Worm (Caenorhabditis elegans) whole organism, dauer: ENCODE data around the gene Y32G9A.2.

Source experiments
- unc-62 ChIP-seq: sonication (generic microtip); optimal IDR thresholded peaks from 2 replicates; lab custom pipeline; 2017; ENCODE audit warnings: missing biosample characterization, missing genetic modification reagents, missing genetic modification characterization

The Y32G9A.2 gene

ce11 chrV:1920105-1920504, 1.8 kb downstream of the Y32G9A.2 start, which contains the start of gene Y32G9A.12:
TSS of gene Y32G9A.12 (minus strand) at chrV:1920205.
- no peak for TF ChIP-seq unc-62

DNA sequence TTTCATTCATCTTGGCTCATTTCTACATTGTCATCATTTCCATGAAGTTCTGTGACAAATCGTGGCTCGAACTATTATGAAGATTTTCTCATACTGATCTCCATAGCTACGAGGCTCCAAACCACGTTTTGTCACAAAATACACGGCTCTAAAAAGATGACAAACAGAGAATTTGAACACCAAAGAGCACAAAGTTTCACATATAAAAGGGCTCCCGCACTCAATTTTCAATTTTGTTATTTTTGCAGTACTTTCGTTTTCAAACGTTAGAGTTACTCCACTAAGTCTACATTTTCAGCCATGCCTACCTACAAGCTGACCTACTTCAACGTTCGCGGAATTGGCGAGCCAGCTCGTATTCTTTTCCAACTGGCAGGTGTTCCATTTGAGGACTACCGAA, 3.0 kb downstream of the Y32G9A.2 start, which contains the start of gene gst-37:
Gene gst-37 (plus strand): TSS at position 301 of the 400 bp plus-strand sequence.
- TF ChIP-seq unc-62, result no peak

ce11 chrV:1925487-1925886, 7.2 kb downstream of the Y32G9A.2 start, which contains the start of gene T06A1.1:
TSS of gene T06A1.1 (minus strand) at chrV:1925587.
- TF ChIP-seq unc-62, result no peak

DNA sequence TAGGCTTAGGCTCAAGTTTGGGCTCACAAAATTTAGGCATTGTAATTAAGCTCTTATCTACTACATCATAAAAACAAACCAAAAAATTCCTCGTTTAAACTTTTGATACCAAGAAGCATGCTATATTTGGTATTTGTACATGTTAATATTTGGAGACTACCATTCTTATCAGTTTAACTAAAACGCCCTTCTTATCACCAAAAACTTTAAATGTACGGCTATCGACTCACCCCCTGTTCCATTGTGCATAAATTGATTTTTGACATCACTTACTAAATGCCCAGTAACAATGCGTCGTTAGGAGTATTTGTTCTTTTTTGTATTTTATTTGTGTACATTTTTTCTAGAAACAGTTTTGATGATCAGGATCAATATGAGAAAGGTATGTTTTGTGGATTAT, 8.7 kb downstream of the Y32G9A.2 start, which contains the start of gene T06A1.5:
Gene T06A1.5 (plus strand): TSS at position 209 of the 400 bp plus-strand sequence.
- TF ChIP-seq unc-62, result no peak

- TF ChIP-seq unc-62, result no peak
These were observed 10.2 kb downstream of the Y32G9A.2 start for ce11 chrV:1928473-1928872.

- no peak for TF ChIP-seq unc-62
These were observed 17.2 kb downstream of the Y32G9A.2 start for ce11 chrV:1935494-1935893.

- TF ChIP-seq unc-62, result no peak
These were observed 19.7 kb downstream of the Y32G9A.2 start, which contains the start of gene glb-25 for ce11 chrV:1937963-1938362. TSS of gene glb-25 (plus strand) at chrV:1938263.

DNA sequence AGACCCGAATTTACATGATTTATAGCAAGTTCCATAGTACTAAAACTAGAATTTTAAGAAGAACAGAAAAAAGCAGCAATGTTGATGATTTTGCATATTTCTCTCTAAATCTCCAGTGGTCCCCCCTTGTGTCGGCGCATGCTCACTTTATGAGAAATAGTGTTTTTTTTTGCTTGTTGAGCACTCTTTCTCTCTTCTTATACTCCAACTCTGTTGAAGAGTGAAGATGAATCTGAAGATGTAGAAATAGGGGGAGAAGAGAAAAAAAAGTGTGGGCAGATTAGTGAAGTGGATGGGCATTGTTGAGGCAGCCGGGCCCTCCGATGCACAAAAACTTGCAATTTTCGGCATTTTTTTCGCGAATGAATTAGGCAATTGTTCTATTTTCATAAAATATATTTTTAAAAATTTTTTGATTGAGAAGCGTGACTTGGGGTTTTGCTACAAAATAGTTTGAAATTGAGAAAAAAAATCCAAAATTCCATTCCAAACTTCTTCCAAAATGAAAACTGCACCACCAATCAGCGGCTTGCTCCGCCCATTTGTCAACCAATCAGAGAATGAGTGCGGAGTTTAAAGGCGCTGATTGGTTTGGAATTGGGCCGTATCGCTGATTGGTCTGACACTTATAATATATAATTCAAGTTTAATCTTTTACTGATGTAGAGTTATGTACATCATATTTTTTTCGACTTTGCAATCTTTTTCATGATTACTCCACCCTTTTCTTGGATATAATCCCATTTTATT, 22.3 kb downstream of the Y32G9A.2 start:
- no peak for TF ChIP-seq unc-62

ce11 chrV:1943465-1943864, 25.2 kb downstream of the Y32G9A.2 start:
- TF ChIP-seq unc-62, result no peak

DNA sequence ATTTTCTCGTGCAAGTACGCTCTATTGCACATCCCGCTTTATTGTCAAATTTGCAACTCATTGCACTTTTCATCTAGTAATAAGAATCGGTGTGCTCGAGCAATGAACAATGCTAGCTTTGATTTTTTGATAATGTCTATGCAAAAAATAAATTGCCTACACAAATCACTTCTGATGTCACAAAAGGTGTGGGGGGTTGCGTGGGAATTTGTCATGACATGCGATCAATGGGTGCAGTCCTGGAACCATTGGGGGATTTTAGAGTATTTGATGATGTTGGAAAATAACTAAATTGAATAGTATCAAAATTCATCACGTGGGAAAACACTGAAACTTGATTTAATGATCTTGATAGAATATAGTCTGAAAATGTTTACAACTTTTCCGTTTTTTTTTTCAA, 27.6 kb downstream of the Y32G9A.2 start:
- TF ChIP-seq unc-62, result no peak

DNA sequence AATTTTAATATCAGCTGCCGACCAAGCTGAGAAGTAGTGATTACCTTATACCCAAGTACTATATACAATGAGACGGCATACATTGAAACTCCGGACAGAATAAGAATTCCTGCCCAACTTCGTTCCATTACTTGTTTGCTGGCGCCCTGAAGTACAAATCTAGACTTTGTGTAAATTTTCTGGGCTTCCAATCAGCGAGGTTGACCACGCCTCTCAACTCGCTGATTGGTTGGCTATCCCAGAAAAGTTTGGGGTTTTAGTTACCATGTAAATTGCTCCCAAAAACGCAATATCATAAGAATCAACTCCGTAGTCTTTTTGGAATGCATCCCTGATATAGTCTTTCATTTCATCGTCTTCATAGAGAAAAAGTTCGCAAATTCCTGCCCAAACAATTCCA, 36.9 kb downstream of the Y32G9A.2 start:
- no peak for TF ChIP-seq unc-62

ce11 chrV:1957110-1957509, 38.8 kb downstream of the Y32G9A.2 start, which contains the start of gene fipr-25:
TSS of gene fipr-25 (plus strand) at chrV:1957410.
- no peak for TF ChIP-seq unc-62

DNA sequence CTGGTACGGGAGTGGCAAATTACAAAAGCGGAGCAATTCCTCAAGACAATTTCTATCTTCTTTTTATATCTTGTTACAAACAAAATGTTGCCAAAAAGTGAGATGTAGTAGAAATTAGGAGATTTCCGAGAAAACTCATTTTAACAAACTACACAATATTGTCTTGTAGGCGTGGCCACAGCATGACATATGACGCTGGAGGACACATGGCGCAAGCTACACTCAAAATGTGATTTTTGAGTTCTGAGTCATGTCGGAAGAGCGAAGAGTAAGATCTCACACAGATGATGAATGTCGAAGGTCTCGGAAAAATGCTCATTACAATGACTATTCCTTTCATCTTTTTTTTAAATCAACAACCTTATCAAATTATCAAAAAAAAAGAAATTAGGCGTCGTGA, 43.1 kb downstream of the Y32G9A.2 start, which contains the start of gene Y40B10B.1:
Gene Y40B10B.1 (minus strand): TSS at position 101 of the 400 bp plus-strand sequence.
- no peak for TF ChIP-seq unc-62

DNA sequence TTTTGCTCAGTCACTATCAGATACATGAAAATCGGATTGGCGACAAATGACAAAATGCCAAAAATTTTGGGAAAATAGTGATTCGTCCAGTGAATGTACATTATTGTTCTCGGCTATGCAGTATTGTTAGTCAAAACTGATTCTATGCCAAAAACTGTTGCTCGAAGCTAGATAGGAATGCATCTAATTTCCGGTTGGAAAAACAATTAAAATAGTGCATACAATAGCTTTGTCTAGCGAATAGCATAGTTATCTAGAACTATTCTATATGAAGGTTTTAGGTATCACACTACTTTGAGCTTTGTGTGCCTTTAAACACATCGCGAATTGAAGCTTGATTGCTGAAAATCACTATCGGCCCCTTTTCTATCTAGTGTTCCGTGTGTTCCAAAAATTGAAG, 46.5 kb downstream of the Y32G9A.2 start, which contains the start of gene srj-15:
Gene srj-15 (minus strand): TSS at position 101 of the 400 bp plus-strand sequence.
- TF ChIP-seq unc-62, result no peak

DNA sequence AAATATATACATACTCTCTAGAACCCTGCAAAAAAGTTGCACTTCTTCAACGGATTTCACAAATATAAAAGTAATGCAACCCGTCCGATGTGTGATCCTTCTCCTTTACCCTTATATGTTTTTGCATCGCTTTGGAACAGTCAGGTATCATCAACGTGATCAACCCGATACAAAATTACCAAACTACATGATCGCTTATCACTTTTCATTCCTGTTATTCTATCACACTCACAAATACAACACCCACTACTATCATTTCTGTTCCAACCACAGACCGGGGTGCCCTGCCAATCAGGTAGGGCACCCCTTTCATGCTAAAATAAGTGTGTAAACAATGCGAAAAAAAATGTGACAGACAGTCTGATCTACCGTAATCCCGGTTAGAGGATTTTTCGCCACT, 48.7 kb downstream of the Y32G9A.2 start:
- no peak for TF ChIP-seq unc-62

- TF ChIP-seq unc-62, result no peak
These were observed 50.5 kb downstream of the Y32G9A.2 start for ce11 chrV:1968809-1969208.

ce11 chrV:1969228-1969627, 50.9 kb downstream of the Y32G9A.2 start, which contains the start of gene acs-3:
TSS of gene acs-3 (plus strand) at chrV:1969528.
- TF ChIP-seq unc-62, result no peak

ce11 chrV:1969690-1970089, 51.4 kb downstream of the Y32G9A.2 start:
- TF ChIP-seq unc-62, result no peak
